Worm (Caenorhabditis elegans): ENCODE measurements around the gene lys-1.
A peak's percentile ranks its signal among the peaks of the same experiment; 100 is the strongest.

Gene lys-1

ce11 chrV:10243105-10243504 lies 34.6 kb upstream of the lys-1 start, which contains the start of gene C12D8.9:
Gene C12D8.9, minus strand, starts transcription at chrV:10243205.
- TF ChIP-seq sma-9 (GFP tag; optimal IDR thresholded peaks at IDR 0.05) (no peak), sma-9 (tag; optimal IDR thresholded peaks at IDR 0.05) (no peak), zag-1 (tag; optimal IDR thresholded peaks at IDR 0.05) (no peak), lin-11 (tag; optimal IDR thresholded peaks at IDR 0.05) (no peak), ztf-1 (GFP tag; conservative IDR thresholded peaks at IDR 0.05) (no peak), dmd-4 (tag; optimal IDR thresholded peaks at IDR 0.05) (no peak), lsy-2 (tag; optimal IDR thresholded peaks at IDR 0.05) (no peak), mab-5 (tag; optimal IDR thresholded peaks at IDR 0.05) (no peak), nhr-12 (tag; optimal IDR thresholded peaks at IDR 0.05) (no peak), unc-39 (tag; optimal IDR thresholded peaks at IDR 0.05) (no peak), nhr-11 (tag; optimal IDR thresholded peaks at IDR 0.05) (no peak), ZK546.5 (tag; optimal IDR thresholded peaks at IDR 0.05) (no peak), ama-1 (optimal IDR thresholded peaks at IDR 0.05) (no peak), lin-13 (GFP tag; optimal IDR thresholded peaks at IDR 0.05) (no peak), nhr-10 (tag; optimal IDR thresholded peaks at IDR 0.05) (no peak), nhr-6 (tag; optimal IDR thresholded peaks at IDR 0.05) (no peak), ceh-82 (tag; optimal IDR thresholded peaks at IDR 0.05) (no peak)

ce11 chrV:10244018-10244720 lies 33.5 kb upstream of the lys-1 start:
- no peak for TF ChIP-seq nhr-6 (tag; optimal IDR thresholded peaks at IDR 0.05)
- TF ChIP-seq C34F6.9 (tag; optimal IDR thresholded peaks at IDR 0.05): no peak
- TF ChIP-seq Y55F3AM.14 (GFP tag; optimal IDR thresholded peaks at IDR 0.05): no peak
- TF ChIP-seq ztf-1 (GFP tag; conservative IDR thresholded peaks at IDR 0.05): no peak
- TF ChIP-seq sma-9 (GFP tag; optimal IDR thresholded peaks at IDR 0.05): peak; percentile 41
- TF ChIP-seq sma-9 (tag; optimal IDR thresholded peaks at IDR 0.05): no peak
- TF ChIP-seq fos-1 (tag; optimal IDR thresholded peaks at IDR 0.05): peak; percentile 46

- no peak for TF ChIP-seq unc-55 (GFP tag; optimal IDR thresholded peaks at IDR 0.05)
- no peak for TF ChIP-seq ztf-1 (GFP tag; conservative IDR thresholded peaks at IDR 0.05)
- TF ChIP-seq ztf-4 (tag; optimal IDR thresholded peaks at IDR 0.05): no peak
- no peak for TF ChIP-seq skn-1 (tag; optimal IDR thresholded peaks at IDR 0.05)
- TF ChIP-seq mab-5 (tag; optimal IDR thresholded peaks at IDR 0.05): no peak
- TF ChIP-seq ceh-82 (tag; optimal IDR thresholded peaks at IDR 0.05): no peak
- no peak for TF ChIP-seq nhr-129 (tag; optimal IDR thresholded peaks at IDR 0.05)
- no peak for TF ChIP-seq nhr-6 (tag; optimal IDR thresholded peaks at IDR 0.05)
Observed at ce11 chrV:10245615-10246014, 32.1 kb upstream of the lys-1 start.

DNA sequence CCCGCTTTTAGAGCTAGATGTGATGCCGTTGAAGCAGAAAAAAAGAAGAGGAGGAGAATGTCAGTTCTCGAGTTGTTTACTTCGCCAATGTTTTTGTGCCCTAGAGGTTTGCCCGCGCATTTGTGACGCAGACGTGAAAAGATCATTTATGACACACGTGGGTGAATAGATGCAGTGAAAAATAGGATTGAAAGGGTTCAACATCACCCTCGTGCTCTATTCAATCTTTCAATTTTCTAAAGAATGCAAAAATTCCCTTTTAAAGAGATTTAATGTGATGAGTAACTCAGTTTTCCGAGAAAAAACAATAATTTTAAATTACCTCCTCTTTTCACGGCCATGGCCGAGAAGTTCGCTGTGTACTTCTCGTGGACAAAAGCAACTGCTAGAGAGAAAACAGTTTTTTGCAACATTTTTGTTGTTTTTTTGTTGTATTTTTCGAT lies 31.2 kb upstream of the lys-1 start:
- TF ChIP-seq mdl-1 (tag; optimal IDR thresholded peaks at IDR 0.05) (peak; percentile 72 to 94), R02D3.7 (tag; optimal IDR thresholded peaks at IDR 0.05) (no peak), ztf-4 (tag; optimal IDR thresholded peaks at IDR 0.05) (peak; percentile 29), fos-1 (tag; optimal IDR thresholded peaks at IDR 0.05) (peak; percentile 6), ztf-11 (tag; optimal IDR thresholded peaks at IDR 0.05) (no peak), skn-1 (tag; optimal IDR thresholded peaks at IDR 0.05) (no peak), lin-13 (GFP tag; optimal IDR thresholded peaks at IDR 0.05) (peak; percentile 27), C34F6.9 (tag; optimal IDR thresholded peaks at IDR 0.05) (peak; percentile 79), nhr-129 (tag; optimal IDR thresholded peaks at IDR 0.05) (peak; percentile 88), nhr-21 (tag; optimal IDR thresholded peaks at IDR 0.05) (peak; percentile 46), blmp-1 (tag; optimal IDR thresholded peaks at IDR 0.05; ENCODE audit: insufficient read depth) (no peak), ZK546.5 (tag; optimal IDR thresholded peaks at IDR 0.05) (no peak), lsy-2 (tag; optimal IDR thresholded peaks at IDR 0.05) (peak; percentile 11 to 73), sma-9 (GFP tag; optimal IDR thresholded peaks at IDR 0.05) (peak; percentile 67), sma-9 (tag; optimal IDR thresholded peaks at IDR 0.05) (no peak), crh-2 (tag; optimal IDR thresholded peaks at IDR 0.05) (peak; percentile 68), sem-4 (tag; optimal IDR thresholded peaks at IDR 0.05) (no peak), Y55F3AM.14 (GFP tag; optimal IDR thresholded peaks at IDR 0.05) (no peak), lin-39 (tag; optimal IDR thresholded peaks at IDR 0.05) (no peak), F13H6.1 (tag; optimal IDR thresholded peaks at IDR 0.05) (no peak), mab-5 (tag; optimal IDR thresholded peaks at IDR 0.05) (no peak), unc-62 (GFP tag; optimal IDR thresholded peaks at IDR 0.05) (no peak), dmd-4 (tag; optimal IDR thresholded peaks at IDR 0.05) (no peak), nhr-77 (tag; optimal IDR thresholded peaks at IDR 0.05) (no peak), zag-1 (tag; optimal IDR thresholded peaks at IDR 0.05) (no peak), mbf-1 (tag; optimal IDR thresholded peaks at IDR 0.05) (no peak), lin-11 (tag; optimal IDR thresholded peaks at IDR 0.05) (peak; percentile 19), nhr-6 (tag; optimal IDR thresholded peaks at IDR 0.05) (peak; percentile 47), snpc-4 (tag; optimal IDR thresholded peaks at IDR 0.05) (no peak)
